Fruit fly (Drosophila melanogaster): ENCODE measurements around the gene Atf3.

The Atf3 gene

DNA sequence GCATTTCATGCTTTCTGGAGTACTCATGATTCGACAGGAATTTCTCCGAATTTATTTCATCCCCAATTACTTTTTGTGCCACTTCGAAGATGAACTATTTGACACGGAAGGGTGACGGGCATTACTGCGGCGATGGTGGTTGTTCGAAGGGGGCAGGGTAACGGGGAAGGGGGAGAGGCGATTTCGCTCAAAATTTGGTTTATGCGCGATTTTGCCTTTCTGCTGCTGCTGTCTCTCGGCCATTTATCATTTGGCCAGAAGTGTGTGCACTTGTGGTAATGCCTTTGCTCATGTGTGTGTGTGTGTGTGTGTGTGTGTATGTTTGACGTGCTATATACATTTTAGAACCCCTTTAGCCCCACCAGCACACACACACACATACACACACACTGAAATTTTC is 22.1 kb downstream of the Atf3 start:
- TF ChIP-seq sage (GFP tag; optimal IDR thresholded peaks at IDR 0.05) (no peak), Dfd (GFP tag; optimal IDR thresholded peaks at IDR 0.05) (no peak), fru (GFP tag; optimal IDR thresholded peaks at IDR 0.05) (peak; percentile 67), Rel (GFP tag; optimal IDR thresholded peaks at IDR 0.05) (no peak), Rel (tag; optimal IDR thresholded peaks at IDR 0.05) (peak; percentile 22), psq (GFP tag; optimal IDR thresholded peaks at IDR 0.05) (peak; percentile 22), h (GFP tag; optimal IDR thresholded peaks at IDR 0.05) (no peak)

DNA sequence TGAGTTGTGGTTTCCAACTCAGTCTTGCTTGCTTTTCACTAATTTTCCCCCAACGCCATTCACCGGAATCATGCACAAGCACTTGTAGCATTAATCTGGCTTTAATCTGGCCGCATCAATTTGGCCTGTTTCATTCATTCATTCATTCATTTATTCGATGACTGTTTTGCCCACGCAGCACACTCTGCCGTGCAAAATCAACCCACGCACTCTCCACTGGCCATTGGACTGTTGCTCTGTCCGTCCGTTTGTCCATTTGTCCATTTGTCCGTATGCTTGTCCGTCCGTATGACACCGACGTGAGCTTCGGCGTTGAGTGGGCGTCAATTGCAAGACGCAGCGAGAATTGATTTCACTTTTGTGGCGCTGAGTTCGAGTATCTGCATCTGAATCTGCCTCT is 25.0 kb downstream of the Atf3 start:
- no peak for TF ChIP-seq jim (GFP tag; optimal IDR thresholded peaks at IDR 0.05)

DNA sequence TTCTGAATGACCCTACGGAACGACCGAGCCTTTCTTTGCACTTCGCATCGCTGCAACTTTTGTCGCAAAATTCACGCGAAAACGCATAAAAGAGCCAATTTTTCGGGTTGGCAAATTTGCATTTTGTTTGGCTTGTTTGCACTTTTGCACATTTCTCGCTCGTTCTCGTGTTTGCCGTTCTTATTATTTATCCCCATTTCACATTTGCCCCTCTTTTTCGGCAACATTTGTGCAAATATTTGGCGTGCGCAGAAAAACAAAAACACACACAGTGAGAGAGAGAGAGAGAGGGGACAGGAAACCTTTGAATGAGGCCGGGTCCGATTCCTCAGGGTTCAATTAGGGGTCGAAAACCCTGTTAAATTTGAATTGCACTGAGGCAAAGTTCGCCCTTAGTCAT is 25.5 kb downstream of the Atf3 start:
- TF ChIP-seq rgr (GFP tag; optimal IDR thresholded peaks at IDR 0.05), result peak; percentile 54
- peak; percentile 5 for TF ChIP-seq dmrt93B (GFP tag; optimal IDR thresholded peaks at IDR 0.05)
- TF ChIP-seq foxo (GFP tag; optimal IDR thresholded peaks at IDR 0.05), result peak in 1 of 2 experiments; percentile 28
- peak; percentile 3 for TF ChIP-seq Sp1 (GFP tag; optimal IDR thresholded peaks at IDR 0.05)
- peak; percentile 8 for TF ChIP-seq sage (GFP tag; optimal IDR thresholded peaks at IDR 0.05)
- peak; percentile 30 for TF ChIP-seq Hnf4 (GFP tag; optimal IDR thresholded peaks at IDR 0.05)
- peak; percentile 17 for TF ChIP-seq br (GFP tag; optimal IDR thresholded peaks at IDR 0.05)
- no peak for TF ChIP-seq Rel (GFP tag; optimal IDR thresholded peaks at IDR 0.05)
- no peak for TF ChIP-seq Rel (tag; optimal IDR thresholded peaks at IDR 0.05)
- no peak for TF ChIP-seq usp (GFP tag; optimal IDR thresholded peaks at IDR 0.05)
- no peak for TF ChIP-seq dl (GFP tag; optimal IDR thresholded peaks at IDR 0.05; ENCODE audit: insufficient read depth in 1 of 2, partially characterized antibody in 2 of 2)
- TF ChIP-seq fru (GFP tag; optimal IDR thresholded peaks at IDR 0.05), result peak; percentile 32
- no peak for TF ChIP-seq GATAd (GFP tag; optimal IDR thresholded peaks at IDR 0.05)
- TF ChIP-seq h (GFP tag; optimal IDR thresholded peaks at IDR 0.05), result peak; percentile 53
- TF ChIP-seq pan (optimal IDR thresholded peaks at IDR 0.05), result no peak
- no peak for TF ChIP-seq dsf (GFP tag; optimal IDR thresholded peaks at IDR 0.05; ENCODE audit: borderline replicate concordance)
- no peak for TF ChIP-seq CG9705 (GFP tag; optimal IDR thresholded peaks at IDR 0.05)
- peak; percentile 56 for TF ChIP-seq psq (GFP tag; optimal IDR thresholded peaks at IDR 0.05)
- TF ChIP-seq OdsH (GFP tag; optimal IDR thresholded peaks at IDR 0.05), result peak; percentile 52
- no peak for TF ChIP-seq lola (GFP tag; optimal IDR thresholded peaks at IDR 0.05)

- TF ChIP-seq Hr78 (GFP tag; optimal IDR thresholded peaks at IDR 0.05) (no peak), h (GFP tag; optimal IDR thresholded peaks at IDR 0.05) (peak; percentile 81), sage (GFP tag; optimal IDR thresholded peaks at IDR 0.05) (peak; percentile 47), brk (GFP tag; optimal IDR thresholded peaks at IDR 0.05) (peak; percentile 42), fru (GFP tag; optimal IDR thresholded peaks at IDR 0.05) (peak; percentile 89), Dif (GFP tag; optimal IDR thresholded peaks at IDR 0.05; ENCODE audit: partially characterized antibody) (no peak), Rel (GFP tag; optimal IDR thresholded peaks at IDR 0.05) (peak; percentile 24), Rel (tag; optimal IDR thresholded peaks at IDR 0.05) (peak; percentile 92), rgr (GFP tag; optimal IDR thresholded peaks at IDR 0.05) (peak; percentile 73), Hr83 (GFP tag; optimal IDR thresholded peaks at IDR 0.05; ENCODE audit: poor library complexity, severe bottlenecking) (no peak), dsf (GFP tag; optimal IDR thresholded peaks at IDR 0.05; ENCODE audit: borderline replicate concordance) (no peak), ey (GFP tag; optimal IDR thresholded peaks at IDR 0.05) (peak; percentile 82), CrebA (GFP tag; optimal IDR thresholded peaks at IDR 0.05; ENCODE audit: borderline replicate concordance) (no peak), foxo (GFP tag; optimal IDR thresholded peaks at IDR 0.05) (peak in 1 of 2 experiments; percentile 79), HLH106 (tag; optimal IDR thresholded peaks at IDR 0.05) (peak; percentile 79), OdsH (GFP tag; optimal IDR thresholded peaks at IDR 0.05) (peak; percentile 71), jim (GFP tag; optimal IDR thresholded peaks at IDR 0.05) (no peak), Abd-B (GFP tag; optimal IDR thresholded peaks at IDR 0.05) (no peak), Jra (GFP tag; optimal IDR thresholded peaks at IDR 0.05) (peak; percentile 46), dmrt93B (GFP tag; optimal IDR thresholded peaks at IDR 0.05) (peak; percentile 71), psq (GFP tag; optimal IDR thresholded peaks at IDR 0.05) (peak; percentile 76), Myc (optimal IDR thresholded peaks at IDR 0.05) (no peak), Dfd (GFP tag; optimal IDR thresholded peaks at IDR 0.05) (no peak), CG32264 (GFP tag; optimal IDR thresholded peaks at IDR 0.05) (peak; percentile 17), Hnf4 (GFP tag; optimal IDR thresholded peaks at IDR 0.05) (peak; percentile 74), woc (GFP tag; optimal IDR thresholded peaks at IDR 0.05) (peak; percentile 81), CG9705 (GFP tag; optimal IDR thresholded peaks at IDR 0.05) (peak; percentile 3), pan (optimal IDR thresholded peaks at IDR 0.05) (no peak), Mio (GFP tag; optimal IDR thresholded peaks at IDR 0.05) (no peak), Sp1 (GFP tag; optimal IDR thresholded peaks at IDR 0.05) (peak; percentile 70), br (GFP tag; optimal IDR thresholded peaks at IDR 0.05) (peak; percentile 75), GATAd (GFP tag; optimal IDR thresholded peaks at IDR 0.05) (no peak)
Measured at dm6 chrX:1248735-1249134, 26.3 kb downstream of the Atf3 start.
